Fruit fly (Drosophila melanogaster) Kc167 (cell line): ENCODE measurements around the gene Wee1.

Source experiments
- Myc ChIP-seq: fragments of >200 bp; optimal IDR thresholded peaks from 2 replicates; lab custom pipeline; 2017; ENCODE audit warnings: missing external identifiers
- Sin3A ChIP-seq: fragments of >200 bp; optimal IDR thresholded peaks from 2 replicates; lab custom pipeline; 2018; ENCODE audit warnings: missing external identifiers
- h ChIP-seq: fragments of >200 bp; optimal IDR thresholded peaks from 3 replicates; lab custom pipeline; 2018; ENCODE audit warnings: missing external identifiers
- insv ChIP-seq: fragments of >200 bp; optimal IDR thresholded peaks from 3 replicates; lab custom pipeline; 2018; ENCODE audit warnings: missing external identifiers
- psq ChIP-seq: fragments of >200 bp; optimal IDR thresholded peaks from 2 replicates; lab custom pipeline; 2017; ENCODE audit warnings: missing external identifiers
- ttk ChIP-seq: sonication (Bioruptor generic); optimal IDR thresholded peaks from 2 replicates; lab custom pipeline; 2017; ENCODE audit warnings: missing external identifiers

Gene Wee1

DNA sequence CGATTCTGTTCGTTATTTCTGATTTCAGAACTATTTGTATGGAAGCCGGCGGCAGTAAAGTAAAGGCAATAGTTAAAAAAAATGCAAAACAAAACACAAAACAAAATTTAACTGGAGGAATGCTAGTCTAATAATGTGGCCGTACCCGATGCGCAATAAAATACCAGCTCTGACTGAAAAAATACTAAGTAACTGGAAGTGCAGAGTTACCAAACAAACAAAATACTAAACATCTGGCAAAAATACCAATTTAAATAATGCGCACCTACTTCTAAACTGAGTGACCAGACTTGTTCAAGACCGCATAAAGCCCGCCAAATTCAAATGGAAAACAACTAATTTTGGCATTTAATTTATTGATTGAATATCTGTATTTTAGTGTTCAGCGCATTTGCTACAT lies at the start of gene Wee1:
Wee1 (minus strand) TSS at position 175 of the 400 bp plus-strand sequence.
- TF ChIP-seq psq (lab: Kevin White, UChicago) (no peak), Sin3A (no peak), insv (lab: Kevin White, UChicago) (no peak), ttk (lab: Kevin White, UChicago) (no peak), h (lab: Kevin White, UChicago) (no peak), Myc (lab: Kevin White, UChicago) (no peak)

DNA sequence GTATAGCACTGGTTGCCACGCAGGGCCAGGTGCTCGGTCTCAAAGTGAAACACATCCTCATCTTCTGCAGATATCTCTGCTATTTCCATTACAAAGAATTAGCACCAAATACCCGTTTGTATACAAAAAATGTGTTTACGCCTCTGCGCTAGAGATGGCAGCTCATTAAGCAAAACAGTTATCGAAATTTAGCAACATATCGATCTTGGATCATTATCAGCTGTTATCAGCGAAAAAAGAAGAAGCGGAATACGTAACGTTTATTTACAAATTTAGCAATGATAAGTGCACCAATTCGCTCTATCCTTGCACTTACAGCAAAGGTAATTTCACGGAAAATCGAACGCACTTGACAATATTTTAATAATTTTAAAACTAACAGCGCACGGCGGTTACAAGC lies 46.2 kb upstream of the Wee1 start, which contains the start of the genes Atac1 and Hmgcl:
Atac1 (minus strand) TSS at position 164 of the 400 bp plus-strand sequence.
Hmgcl (plus strand) TSS at position 213 of the 400 bp plus-strand sequence.
- TF ChIP-seq ttk (lab: Kevin White, UChicago) (no peak), Myc (lab: Kevin White, UChicago) (no peak), h (lab: Kevin White, UChicago) (no peak), psq (lab: Kevin White, UChicago) (no peak), Sin3A (no peak), insv (lab: Kevin White, UChicago) (no peak)

DNA sequence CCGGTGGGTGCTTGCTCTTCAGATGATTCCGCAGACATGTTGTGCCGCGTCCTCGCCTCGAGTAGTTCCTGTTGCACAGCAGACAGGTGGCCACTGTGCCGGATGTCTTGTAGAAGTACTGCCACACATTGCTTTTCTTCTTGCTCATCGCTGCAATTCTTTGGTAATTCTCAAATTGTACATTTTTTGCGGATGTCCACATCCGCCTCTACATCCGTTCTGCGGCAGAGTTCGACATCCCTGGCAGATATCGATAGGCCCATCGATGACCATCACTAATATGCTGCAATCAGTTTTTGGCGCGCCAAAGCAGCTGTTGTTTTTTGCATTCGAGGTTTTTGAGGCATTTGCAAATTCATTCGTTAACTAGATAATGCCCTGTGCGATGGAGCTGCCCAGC lies 42.8 kb upstream of the Wee1 start, which contains the start of the genes CG13775 and CG3430:
CG13775 (minus strand) TSS at position 226 of the 400 bp plus-strand sequence.
CG3430 (plus strand) TSS at position 284 of the 400 bp plus-strand sequence.
- TF ChIP-seq h (lab: Kevin White, UChicago) = no peak
- TF ChIP-seq Sin3A = no peak
- TF ChIP-seq Myc (lab: Kevin White, UChicago) = no peak
- no peak for TF ChIP-seq insv (lab: Kevin White, UChicago)
- TF ChIP-seq ttk (lab: Kevin White, UChicago) = no peak
- TF ChIP-seq psq (lab: Kevin White, UChicago) = no peak

DNA sequence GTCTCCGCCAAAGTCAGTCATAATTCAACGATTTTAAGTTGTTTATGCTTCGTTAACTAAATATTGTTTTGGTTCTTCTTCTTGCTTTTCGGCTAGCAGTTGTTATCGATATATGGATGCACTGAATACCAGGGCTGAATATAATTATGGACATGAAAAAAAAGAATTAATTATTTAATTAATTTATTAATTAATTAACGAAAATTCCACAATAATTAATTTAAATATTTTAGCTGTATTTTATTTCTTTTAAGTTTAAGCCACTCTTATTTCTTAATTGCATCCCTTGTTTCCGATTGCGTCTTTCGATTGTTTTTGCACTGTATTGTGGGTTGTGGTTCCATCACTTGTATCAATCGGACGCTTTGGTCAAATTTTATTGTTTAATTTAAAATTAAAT lies 36.2 kb upstream of the Wee1 start, which contains the start of the genes Gas41 and SA1:
Gas41 (minus strand) TSS at position 112 of the 400 bp plus-strand sequence.
SA1 (plus strand) TSS at position 326 of the 400 bp plus-strand sequence.
- TF ChIP-seq insv (lab: Kevin White, UChicago) (no peak), h (lab: Kevin White, UChicago) (no peak), Sin3A (no peak), psq (lab: Kevin White, UChicago) (no peak), ttk (lab: Kevin White, UChicago) (no peak), Myc (lab: Kevin White, UChicago) (no peak)

DNA sequence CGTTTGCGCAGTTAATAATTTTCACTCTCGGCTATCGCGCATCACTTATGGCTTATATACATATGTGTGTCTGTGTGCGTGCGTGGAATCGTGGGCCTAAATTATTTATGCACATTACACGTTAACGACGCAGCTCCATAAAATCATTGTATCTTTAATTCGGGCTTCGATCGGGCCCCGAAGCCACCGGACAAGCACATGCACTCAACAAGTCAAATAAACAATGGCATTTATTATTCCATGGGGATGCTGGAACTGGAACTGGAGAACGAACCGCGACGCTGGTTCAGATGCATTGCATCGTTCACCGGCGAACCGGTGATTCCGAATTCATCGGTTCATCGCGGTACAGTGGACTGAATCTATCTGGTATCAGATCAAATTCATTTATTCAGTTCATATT lies 34.6 kb upstream of the Wee1 start, which contains the start of gene ihog:
ihog (minus strand) TSS at position 269 of the 403 bp plus-strand sequence.
- TF ChIP-seq Sin3A (no peak), h (lab: Kevin White, UChicago) (no peak), psq (lab: Kevin White, UChicago) (no peak), Myc (lab: Kevin White, UChicago) (no peak)

DNA sequence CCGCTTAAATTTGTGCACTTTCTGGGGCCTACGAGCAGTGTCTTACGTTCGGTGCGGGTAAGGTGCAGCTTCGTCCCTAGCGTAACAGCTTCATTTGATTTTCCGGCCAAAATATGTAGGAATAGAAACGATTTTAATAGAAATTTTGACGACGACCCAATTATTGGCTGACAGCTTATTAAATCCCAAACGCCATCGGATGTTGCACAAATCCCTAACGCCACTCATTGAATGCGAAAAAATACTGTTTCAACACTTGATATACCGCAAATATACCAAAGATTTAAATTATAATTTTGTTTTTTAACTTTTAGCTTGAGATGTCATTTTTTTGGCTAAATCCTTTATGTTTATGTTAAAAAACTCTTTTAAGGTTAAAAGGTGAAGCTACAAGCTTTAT lies 31.1 kb upstream of the Wee1 start, which contains the start of gene Fgop2:
Fgop2 (minus strand) TSS at position 202 of the 400 bp plus-strand sequence.
- no peak for TF ChIP-seq insv (lab: Kevin White, UChicago)
- no peak for TF ChIP-seq Sin3A
- no peak for TF ChIP-seq h (lab: Kevin White, UChicago)
- TF ChIP-seq Myc (lab: Kevin White, UChicago) = no peak
- TF ChIP-seq ttk (lab: Kevin White, UChicago) = no peak
- TF ChIP-seq psq (lab: Kevin White, UChicago) = no peak

DNA sequence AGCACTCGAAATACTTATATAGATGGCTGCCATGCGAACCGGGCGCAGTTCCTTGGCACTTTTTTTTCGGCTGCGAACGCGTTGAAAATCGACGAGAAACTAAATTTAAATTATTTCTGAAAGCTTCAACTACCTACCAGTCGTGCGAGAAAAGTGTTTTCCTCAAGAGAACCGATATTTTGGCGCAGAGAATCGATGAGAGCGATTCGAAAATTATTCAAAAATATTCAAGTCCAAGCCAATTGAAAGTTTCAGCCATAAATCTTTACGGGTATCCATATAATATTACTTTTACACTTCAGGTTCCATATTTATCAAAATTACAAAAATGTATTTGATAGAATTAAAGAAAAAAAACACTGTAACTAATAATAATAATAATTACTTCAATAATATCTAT lies 28.8 kb upstream of the Wee1 start, which contains the start of gene CG18304:
CG18304 (minus strand) TSS at position 101 of the 400 bp plus-strand sequence.
- no peak for TF ChIP-seq ttk (lab: Kevin White, UChicago)

DNA sequence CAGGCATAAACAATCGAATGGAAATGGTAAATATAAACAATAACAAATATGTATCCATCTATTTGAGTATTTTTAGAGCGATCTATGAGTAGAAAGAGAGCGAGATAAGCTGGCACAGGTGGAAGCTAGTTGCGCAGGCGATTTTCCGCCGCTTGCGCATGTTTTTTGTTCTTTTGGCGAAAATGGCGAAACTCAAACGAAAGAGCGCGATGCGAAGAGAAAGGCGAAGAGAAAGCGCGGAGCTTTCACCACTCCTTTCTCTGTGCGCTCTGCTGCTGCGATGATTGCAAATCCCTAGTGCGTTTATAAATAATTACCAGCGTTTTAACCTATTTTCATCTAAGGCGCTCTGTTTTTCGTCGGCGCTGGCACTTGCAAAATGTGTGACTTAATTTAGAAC lies 27.8 kb upstream of the Wee1 start:
- TF ChIP-seq Myc (lab: Kevin White, UChicago) = no peak
- no peak for TF ChIP-seq h (lab: Kevin White, UChicago)
- no peak for TF ChIP-seq insv (lab: Kevin White, UChicago)
- TF ChIP-seq ttk (lab: Kevin White, UChicago) = no peak
- TF ChIP-seq Sin3A = no peak
- TF ChIP-seq psq (lab: Kevin White, UChicago) = no peak

DNA sequence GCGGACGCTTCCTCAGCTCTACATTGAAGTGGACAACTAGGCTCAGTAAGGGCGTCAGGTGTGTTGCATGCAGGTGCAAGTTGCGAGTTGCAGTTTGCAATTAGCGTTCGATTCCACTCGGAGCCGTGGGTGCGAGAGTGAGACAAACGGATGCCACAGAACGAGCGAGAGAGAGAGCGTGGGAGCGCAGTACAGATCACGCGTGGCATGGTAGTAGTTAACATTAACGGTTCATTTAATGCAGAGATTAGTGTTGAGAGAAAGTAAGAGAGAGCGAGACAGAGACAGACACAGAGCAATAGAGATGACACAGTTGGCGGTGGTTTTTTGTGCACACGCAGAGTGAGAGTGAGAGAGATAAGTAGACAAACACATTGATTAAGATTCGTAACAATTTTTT lies 25.8 kb upstream of the Wee1 start:
- TF ChIP-seq Sin3A (no peak), h (lab: Kevin White, UChicago) (no peak), insv (lab: Kevin White, UChicago) (no peak), psq (lab: Kevin White, UChicago) (no peak)

DNA sequence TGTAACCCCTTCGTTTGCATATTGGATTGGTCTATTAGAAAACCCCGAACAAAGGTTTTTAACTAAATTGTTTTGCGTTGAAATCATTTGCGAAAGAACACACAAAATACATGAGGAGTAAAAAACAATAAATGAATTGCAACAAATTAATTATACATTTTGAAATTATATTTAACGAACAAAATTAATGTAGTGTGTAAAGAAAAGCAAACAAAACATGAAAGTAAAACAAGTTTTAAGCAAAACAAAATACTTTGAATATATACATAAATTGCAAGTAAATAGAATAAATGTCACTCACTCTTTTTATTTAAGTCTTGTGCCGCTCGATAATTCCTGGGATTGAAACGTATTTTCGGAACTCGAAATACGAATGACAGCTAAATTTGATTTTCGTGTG lies 17.9 kb upstream of the Wee1 start, which contains the start of gene CG43232:
CG43232 (plus strand) TSS at position 301 of the 400 bp plus-strand sequence.
- no peak for TF ChIP-seq h (lab: Kevin White, UChicago)
- no peak for TF ChIP-seq insv (lab: Kevin White, UChicago)
- TF ChIP-seq psq (lab: Kevin White, UChicago) = no peak
- no peak for TF ChIP-seq Myc (lab: Kevin White, UChicago)
- no peak for TF ChIP-seq ttk (lab: Kevin White, UChicago)
- no peak for TF ChIP-seq Sin3A

DNA sequence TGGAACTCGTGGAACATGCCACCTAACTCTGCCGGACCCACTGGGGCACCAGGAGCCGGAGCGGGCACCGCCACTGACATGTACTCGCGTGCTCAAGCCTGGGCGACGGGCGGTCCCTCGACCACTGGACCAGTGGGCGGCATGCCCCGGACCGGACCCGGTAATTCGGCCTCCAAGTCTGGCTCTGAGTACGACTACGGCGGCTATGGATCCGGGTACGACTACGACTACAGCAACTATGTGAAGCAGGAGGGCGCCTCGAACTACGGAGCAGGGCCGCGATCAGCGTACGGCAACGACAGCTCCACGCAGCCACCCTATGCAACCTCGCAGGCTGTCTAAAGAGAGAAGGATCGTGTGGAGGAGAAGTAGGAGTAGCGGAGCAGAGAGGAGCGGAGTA lies 11.2 kb upstream of the Wee1 start:
- TF ChIP-seq ttk (lab: Kevin White, UChicago) (no peak), Sin3A (no peak), Myc (lab: Kevin White, UChicago) (no peak), insv (lab: Kevin White, UChicago) (no peak), h (lab: Kevin White, UChicago) (no peak), psq (lab: Kevin White, UChicago) (no peak)

DNA sequence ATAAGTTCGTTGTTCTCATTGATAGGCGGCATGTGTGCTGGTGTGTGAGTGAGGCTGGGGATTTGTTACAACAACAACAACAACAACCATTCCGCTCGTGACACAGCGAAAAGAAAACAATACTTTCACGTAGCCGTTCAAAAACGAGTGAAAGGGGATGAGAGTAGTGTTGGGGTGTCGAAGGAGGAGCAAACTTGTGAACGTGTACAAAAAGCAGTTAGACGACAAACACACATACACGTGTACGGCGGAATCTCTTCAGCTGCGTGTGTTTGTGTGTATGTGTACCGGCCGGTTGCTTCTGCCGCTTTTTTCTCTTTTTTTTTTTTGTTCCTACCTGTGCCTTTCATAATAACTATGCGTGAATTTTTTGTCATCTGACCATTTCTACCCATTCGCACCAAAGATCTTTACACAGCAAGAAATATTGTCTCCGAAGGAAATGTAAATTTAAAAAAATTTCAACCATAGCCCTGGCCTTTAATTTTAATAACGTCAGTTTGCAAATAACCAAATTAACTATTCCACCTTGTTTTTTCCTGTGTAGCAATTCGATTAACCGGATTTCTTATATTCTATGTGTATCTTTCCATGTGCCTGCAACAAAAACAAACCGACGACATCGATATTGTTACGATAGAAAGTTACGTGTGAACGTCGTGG lies 8.3 kb upstream of the Wee1 start:
- TF ChIP-seq psq (lab: Kevin White, UChicago) (no peak), insv (lab: Kevin White, UChicago) (no peak), Myc (lab: Kevin White, UChicago) (no peak), Sin3A (no peak), h (lab: Kevin White, UChicago) (no peak), ttk (lab: Kevin White, UChicago) (no peak)
